Worm (Caenorhabditis elegans) whole organism, mixed stage, embryonic: ENCODE data around the gene R10E8.8.
"Not testable (repeated sequence)": the region's sequence is repeated elsewhere in the genome, so short reads cannot be mapped to it uniquely, and the experiment has no call there.

Experiments used
- ces-1 ChIP-seq: fragments of 150-350 bp; optimal IDR thresholded peaks from 2 replicates; lab custom pipeline; 2014; ENCODE audit warnings: missing biosample characterization, missing genetic modification reagents, missing genetic modification characterization
- flh-1 ChIP-seq: fragments of 200-800 bp; sonication (Bioruptor generic); optimal IDR thresholded peaks from 2 replicates; lab custom pipeline; 2018; ENCODE audit warnings: mild to moderate bottlenecking, missing genetic modification characterization, moderate library complexity, missing compliant biosample characterization
- lsy-2 ChIP-seq: fragments of 150-350 bp; optimal IDR thresholded peaks from 2 replicates; lab custom pipeline; 2014; ENCODE audit warnings: missing biosample characterization, missing genetic modification characterization
- pha-4 ChIP-seq: fragments of 150-350 bp; optimal IDR thresholded peaks from 2 replicates; lab custom pipeline; 2018; ENCODE audit warnings: missing biosample characterization, missing genetic modification reagents, missing genetic modification characterization
- snpc-4 ChIP-seq: fragments of 150-350 bp; optimal IDR thresholded peaks from 2 replicates; lab custom pipeline; 2014; ENCODE audit warnings: missing biosample characterization, missing genetic modification characterization
- unc-120 ChIP-seq: sonication (generic microtip); optimal IDR thresholded peaks from 2 replicates; lab custom pipeline; 2017; ENCODE audit warnings: missing genetic modification characterization, missing compliant biosample characterization; ENCODE audit not compliant: poor library complexity, severe bottlenecking
- ztf-11 ChIP-seq: fragments of 150-350 bp; optimal IDR thresholded peaks from 2 replicates; lab custom pipeline; 2014; ENCODE audit warnings: missing biosample characterization, missing genetic modification characterization

ce11 chrV:18216175-18216574 is 25.3 kb downstream of the R10E8.8 start, which contains the start of gene F16H6.8:
- not testable (repeated sequence) for TF ChIP-seq lsy-2; pha-4 (tag; lab: Kevin White, UChicago); ztf-11; snpc-4; unc-120; ces-1 (GFP tag; lab: Kevin White, UChicago); flh-1 (GFP tag; lab: Kevin White, UChicago)
